Worm (Caenorhabditis elegans) whole organism, L4 larva: ENCODE results near the gene F14F7.4.

Source experiments
- F49E8.2 ChIP-seq: sonication (generic microtip); optimal IDR thresholded peaks from 2 replicates; lab custom pipeline; 2016; ENCODE audit warnings: missing compliant biosample characterization, mild to moderate bottlenecking, missing genetic modification characterization, borderline replicate concordance
- lin-13 ChIP-seq: fragments of 150-350 bp; optimal IDR thresholded peaks from 2 replicates; lab custom pipeline; 2014; ENCODE audit warnings: missing biosample characterization, missing genetic modification reagents, missing genetic modification characterization
- snpc-4 ChIP-seq: fragments of 150-350 bp; optimal IDR thresholded peaks from 2 replicates; lab custom pipeline; 2014; ENCODE audit warnings: missing biosample characterization, missing genetic modification characterization
- zip-2 ChIP-seq: fragments of 150-350 bp; optimal IDR thresholded peaks from 2 replicates; lab custom pipeline; 2014; ENCODE audit warnings: missing biosample characterization, missing genetic modification characterization

DNA sequence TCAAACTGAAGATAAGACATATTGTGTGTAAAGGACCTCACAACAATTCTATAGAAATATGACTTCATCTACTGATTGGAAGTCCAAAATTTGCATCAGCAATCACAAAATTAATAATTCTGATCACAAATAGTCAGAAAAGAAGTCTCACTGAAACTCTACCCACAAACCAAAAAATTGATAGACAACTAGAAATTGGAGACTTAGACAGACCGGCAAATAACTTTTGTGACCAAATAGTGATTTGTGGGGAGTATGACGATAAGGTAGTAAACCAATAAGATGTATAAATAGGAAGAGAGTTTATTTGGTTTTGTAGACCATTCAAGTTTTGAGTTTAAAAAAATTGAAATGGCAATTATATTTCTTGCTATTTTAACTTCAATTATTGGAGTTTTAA is 5.2 kb downstream of the F14F7.4 start, which contains the start of gene cyp-13A12:
- no peak for TF ChIP-seq snpc-4 (tag; lab: Kevin White, UChicago)
- no peak for TF ChIP-seq lin-13 (GFP tag; lab: Kevin White, UChicago)
- no peak for TF ChIP-seq zip-2 (tag; lab: Kevin White, UChicago)
- no peak for TF ChIP-seq F49E8.2 (tag; lab: Kevin White, UChicago)
